Fruit fly (Drosophila melanogaster) whole organism, embryonic: ENCODE results near the gene barc.

ENCODE experiments used
- Aef1 ChIP-seq: fragments of 200-800 bp; sonication (Bioruptor generic); IDR thresholded peaks from 3 replicates; pipeline ENCODE4 v1.3.6; 2022; ENCODE audit warnings: missing biosample characterization, missing genetic modification characterization
- Blimp-1 ChIP-seq: fragments of 200-800 bp; sonication (Bioruptor generic); optimal IDR thresholded peaks from 3 replicates; lab custom pipeline; 2018; ENCODE audit warnings: missing biosample characterization, missing genetic modification characterization, mild to moderate bottlenecking, moderate library complexity, missing genetic modification reagents
- CG11504 ChIP-seq: fragments of 200-800 bp; sonication (Bioruptor generic); optimal IDR thresholded peaks from 3 replicates; lab custom pipeline; 2019; ENCODE audit warnings: missing biosample characterization, mild to moderate bottlenecking, missing genetic modification characterization, moderate library complexity
- CG11560 ChIP-seq: fragments of 200-800 bp; sonication (Bioruptor generic); IDR thresholded peaks from 3 replicates; pipeline ENCODE4 v1.3.6; 2022; ENCODE audit warnings: missing biosample characterization, missing genetic modification characterization
- CG11695 ChIP-seq: fragments of 200-800 bp; sonication (Bioruptor generic); IDR thresholded peaks from 3 replicates; pipeline ENCODE4 v1.3.6; 2022; ENCODE audit warnings: missing biosample characterization, missing genetic modification characterization
- CG12155 ChIP-seq: fragments of 200-800 bp; sonication (Bioruptor generic); optimal IDR thresholded peaks from 3 replicates; lab custom pipeline; 2016; ENCODE audit warnings: missing biosample characterization, missing genetic modification characterization
- CG12219 ChIP-seq: fragments of 200-800 bp; sonication (Bioruptor generic); optimal IDR thresholded peaks from 3 replicates; lab custom pipeline; 2018; ENCODE audit warnings: missing biosample characterization, mild to moderate bottlenecking, missing genetic modification characterization
- CG1233 ChIP-seq: fragments of 200-800 bp; sonication (Bioruptor generic); optimal IDR thresholded peaks from 4 replicates; lab custom pipeline; 2018; ENCODE audit warnings: missing biosample characterization, mild to moderate bottlenecking, missing genetic modification characterization
- CG12391 ChIP-seq: fragments of 200-800 bp; sonication (Bioruptor generic); optimal IDR thresholded peaks from 3 replicates; lab custom pipeline; 2018; ENCODE audit warnings: missing biosample characterization, mild to moderate bottlenecking, missing genetic modification characterization, moderate library complexity
- CG13894 ChIP-seq: fragments of 200-800 bp; sonication (Bioruptor generic); optimal IDR thresholded peaks from 3 replicates; lab custom pipeline; 2018; ENCODE audit warnings: missing biosample characterization, mild to moderate bottlenecking, missing genetic modification characterization, moderate library complexity
- CG14441 ChIP-seq: fragments of 200-800 bp; sonication (Bioruptor generic); IDR thresholded peaks from 2 replicates; pipeline ENCODE4 v1.3.6; 2022; ENCODE audit warnings: missing biosample characterization, missing genetic modification characterization
- CG14860 ChIP-seq: fragments of 200-800 bp; sonication (Bioruptor generic); IDR thresholded peaks from 3 replicates; pipeline ENCODE4 v1.3.6; 2022; ENCODE audit warnings: missing biosample characterization, missing genetic modification characterization; ENCODE audit not compliant: partially characterized antibody
- CG17385 ChIP-seq: fragments of 200-800 bp; sonication (Bioruptor generic); optimal IDR thresholded peaks from 3 replicates; lab custom pipeline; 2018; ENCODE audit warnings: missing biosample characterization, mild to moderate bottlenecking, missing genetic modification characterization
- CG2129 ChIP-seq: fragments of 200-800 bp; sonication (Bioruptor generic); IDR thresholded peaks from 2 replicates; pipeline ENCODE4 v1.3.6; 2022; ENCODE audit warnings: missing biosample characterization, missing genetic modification characterization; ENCODE audit not compliant: partially characterized antibody
- CG30020 ChIP-seq: fragments of 200-800 bp; optimal IDR thresholded peaks from 2 replicates; lab custom pipeline; 2019; ENCODE audit warnings: missing biosample characterization, mild to moderate bottlenecking, missing genetic modification characterization, moderate library complexity
- CG33213 ChIP-seq: fragments of 200-800 bp; sonication (Bioruptor generic); optimal IDR thresholded peaks from 3 replicates; lab custom pipeline; 2016; ENCODE audit warnings: missing biosample characterization, missing genetic modification characterization
- CG3995 ChIP-seq: fragments of 200-800 bp; sonication (Bioruptor generic); optimal IDR thresholded peaks from 3 replicates; lab custom pipeline; 2016; ENCODE audit warnings: missing biosample characterization, missing genetic modification characterization
- CG4424 ChIP-seq: fragments of 200-800 bp; sonication (Bioruptor generic); optimal IDR thresholded peaks from 3 replicates; lab custom pipeline; 2016; ENCODE audit warnings: missing biosample characterization, missing genetic modification characterization
- CG6765 ChIP-seq: fragments of 200-800 bp; sonication (Bioruptor generic); optimal IDR thresholded peaks from 3 replicates; lab custom pipeline; 2017; ENCODE audit warnings: missing biosample characterization, mild to moderate bottlenecking, missing genetic modification characterization
- CG8281 ChIP-seq: fragments of 200-800 bp; sonication (Bioruptor generic); optimal IDR thresholded peaks from 2 replicates; lab custom pipeline; 2018; ENCODE audit warnings: missing biosample characterization, mild to moderate bottlenecking, missing genetic modification characterization, moderate library complexity
- Drgx ChIP-seq: fragments of 200-800 bp; sonication (Bioruptor generic); IDR thresholded peaks from 2 replicates; pipeline ENCODE4 v1.3.6; 2022; ENCODE audit warnings: missing biosample characterization, missing genetic modification characterization
- Fer1 ChIP-seq: fragments of 200-800 bp; sonication (Bioruptor generic); optimal IDR thresholded peaks from 2 replicates; lab custom pipeline; 2017; ENCODE audit warnings: missing biosample characterization, mild to moderate bottlenecking, missing genetic modification characterization
- H2.0 ChIP-seq: fragments of 200-800 bp; sonication (Bioruptor generic); IDR thresholded peaks from 2 replicates; pipeline ENCODE4 v1.3.6; 2022; ENCODE audit warnings: missing biosample characterization, missing genetic modification characterization
- Med ChIP-seq: fragments of 200-800 bp; sonication (Bioruptor generic); peaks from one replicate; lab custom pipeline; 2016; ENCODE audit warnings: missing biosample characterization, missing genetic modification characterization, mild to moderate bottlenecking, inconsistent platforms, moderate library complexity
- Myb ChIP-seq: fragments of 200-800 bp; sonication (Bioruptor generic); optimal IDR thresholded peaks from 2 replicates; lab custom pipeline; 2016; ENCODE audit warnings: missing biosample characterization, missing genetic modification characterization
- NFAT ChIP-seq: fragments of 200-800 bp; sonication (Bioruptor generic); IDR thresholded peaks from 2 replicates; pipeline ENCODE4 v1.3.6; 2022; ENCODE audit warnings: missing biosample characterization, missing genetic modification characterization
- Nf-YC ChIP-seq: fragments of 200-800 bp; optimal IDR thresholded peaks from 3 replicates; lab custom pipeline; 2019; ENCODE audit warnings: missing biosample characterization, mild to moderate bottlenecking, missing genetic modification characterization, moderate library complexity
- Oli ChIP-seq: fragments of 200-800 bp; sonication (Bioruptor generic); optimal IDR thresholded peaks from 2 replicates; lab custom pipeline; 2018; ENCODE audit warnings: missing biosample characterization, mild to moderate bottlenecking, missing genetic modification characterization, moderate library complexity
- Usf ChIP-seq: fragments of 200-800 bp; sonication (Bioruptor generic); optimal IDR thresholded peaks from 2 replicates; lab custom pipeline; 2017; ENCODE audit warnings: missing genotype, missing biosample characterization, missing genetic modification characterization
- ap ChIP-seq: fragments of 200-800 bp; sonication (Bioruptor generic); IDR thresholded peaks from 2 replicates; pipeline ENCODE4 v1.3.6; 2022; ENCODE audit warnings: missing biosample characterization, missing genetic modification characterization
- ase ChIP-seq: fragments of 200-800 bp; sonication (Bioruptor generic); IDR thresholded peaks from 3 replicates; pipeline ENCODE4 v1.3.6; 2022; ENCODE audit warnings: missing biosample characterization, missing genetic modification characterization
- bcd ChIP-seq: fragments of 200-800 bp; sonication (Bioruptor generic); optimal IDR thresholded peaks from 2 replicates; lab custom pipeline; 2017; ENCODE audit warnings: missing biosample characterization, mild to moderate bottlenecking, missing genetic modification characterization
- da ChIP-seq: fragments of 200-800 bp; sonication (Bioruptor generic); optimal IDR thresholded peaks from 2 replicates; lab custom pipeline; 2016; ENCODE audit warnings: missing biosample characterization, missing genetic modification characterization
- dm ChIP-seq: fragments of 200-800 bp; sonication (Bioruptor generic); optimal IDR thresholded peaks from 3 replicates; lab custom pipeline; 2016; ENCODE audit warnings: missing biosample characterization, missing genetic modification characterization
- eve ChIP-seq, 2 experiments: fragments of >200 bp; optimal IDR thresholded peaks; 2 replicates each; lab custom pipeline; 2017; ENCODE audit warnings: missing biosample characterization in 2 of 2, missing genetic modification characterization in 2 of 2
- fu2 ChIP-seq: fragments of 200-800 bp; sonication (Bioruptor generic); optimal IDR thresholded peaks from 2 replicates; lab custom pipeline; 2016; ENCODE audit warnings: missing biosample characterization, missing genetic modification characterization
- gce ChIP-seq: fragments of 200-800 bp; sonication (Bioruptor generic); IDR thresholded peaks from 3 replicates; pipeline ENCODE4 v1.3.6; 2022; ENCODE audit warnings: missing biosample characterization, missing genetic modification characterization
- hth ChIP-seq: fragments of >200 bp; optimal IDR thresholded peaks from 2 replicates; lab custom pipeline; 2017; ENCODE audit warnings: inconsistent platforms
- jigr1 ChIP-seq: fragments of 200-800 bp; sonication (Bioruptor generic); IDR thresholded peaks from 3 replicates; pipeline ENCODE4 v1.3.6; 2022; ENCODE audit warnings: missing biosample characterization, missing genetic modification characterization
- knrl ChIP-seq: fragments of 200-800 bp; sonication (Bioruptor generic); IDR thresholded peaks from 3 replicates; pipeline ENCODE4 v1.3.6; 2022; ENCODE audit warnings: missing biosample characterization, missing genetic modification characterization; ENCODE audit not compliant: partially characterized antibody
- pan ChIP-seq, 4 experiments: fragments of >200 bp in 3 of 4; fragments of 200-800 bp in 1 of 4; sonication (Bioruptor generic) in 1 of 4; optimal IDR thresholded peaks in 3 of 4; IDR thresholded peaks in 1 of 4; 2 replicates each; pipeline versions ENCODE4 v1.3.6 to Lab custom; 2017 to 2022; ENCODE audit warnings: missing biosample characterization in 2 of 4, missing genetic modification characterization in 2 of 4, mixed read lengths in 1 of 4
- prd ChIP-seq, 3 experiments: fragments of >200 bp in 2 of 3; fragments of 200-800 bp in 1 of 3; sonication (Bioruptor generic) in 1 of 3; optimal IDR thresholded peaks in 2 of 3; IDR thresholded peaks in 1 of 3; 2 replicates in 2 of 3; 3 replicates in 1 of 3; pipeline versions ENCODE4 v1.3.6 to Lab custom; 2017 to 2022; ENCODE audit warnings: missing biosample characterization in 1 of 3, missing genetic modification characterization in 1 of 3
- psq ChIP-seq: fragments of 200-800 bp; sonication (Bioruptor generic); optimal IDR thresholded peaks from 2 replicates; lab custom pipeline; 2017; ENCODE audit warnings: missing biosample characterization, missing genetic modification characterization
- ro ChIP-seq: fragments of 200-800 bp; sonication (Bioruptor generic); IDR thresholded peaks from 2 replicates; pipeline ENCODE4 v1.3.6; 2022; ENCODE audit warnings: missing biosample characterization, missing genetic modification characterization
- sens ChIP-seq: fragments of 200-800 bp; sonication (Bioruptor generic); peaks from one replicate; lab custom pipeline; 2016; ENCODE audit warnings: missing biosample characterization, missing genetic modification characterization
- shn ChIP-seq: fragments of 200-800 bp; sonication (Bioruptor generic); optimal IDR thresholded peaks from 3 replicates; lab custom pipeline; 2016; ENCODE audit warnings: missing biosample characterization, missing genetic modification characterization
- stwl ChIP-seq: fragments of 200-800 bp; sonication (Bioruptor generic); optimal IDR thresholded peaks from 3 replicates; lab custom pipeline; 2018; ENCODE audit warnings: missing biosample characterization, mild to moderate bottlenecking, missing genetic modification characterization, moderate library complexity
- sug ChIP-seq: fragments of 200-800 bp; optimal IDR thresholded peaks from 2 replicates; lab custom pipeline; 2019; ENCODE audit warnings: missing biosample characterization, mild to moderate bottlenecking, missing genetic modification characterization, moderate library complexity
- tna ChIP-seq: fragments of 200-800 bp; sonication (Bioruptor generic); IDR thresholded peaks from 2 replicates; pipeline ENCODE4 v1.3.6; 2022; ENCODE audit warnings: missing biosample characterization, missing genetic modification characterization; ENCODE audit not compliant: partially characterized antibody
- toy ChIP-seq: fragments of 200-800 bp; sonication (Bioruptor generic); IDR thresholded peaks from 2 replicates; pipeline ENCODE4 v1.3.6; 2022; ENCODE audit warnings: missing biosample characterization, missing genetic modification characterization
- zen2 ChIP-seq: fragments of 200-800 bp; sonication (Bioruptor generic); IDR thresholded peaks from 3 replicates; pipeline ENCODE4 v1.3.6; 2022; ENCODE audit warnings: missing biosample characterization, missing genetic modification characterization; ENCODE audit not compliant: partially characterized antibody

barc gene

dm6 chr3L:21453623-21454022 is 20.7 kb upstream of the barc start (continued):
- peak; percentile 56 for TF ChIP-seq CG12219
- TF ChIP-seq gce, result no peak
- no peak for TF ChIP-seq hth (lab: Kevin White, UChicago)
- TF ChIP-seq CG12155 (GFP tag; lab: Kevin White, UChicago), result peak; percentile 26
- no peak for TF ChIP-seq toy (GFP tag; lab: Robert Waterston, UW)
- TF ChIP-seq sug (tag; lab: Kevin White, UChicago), result no peak
- TF ChIP-seq CG1233 (GFP tag; lab: Kevin White, UChicago), result peak; percentile 31
- no peak for TF ChIP-seq ap (GFP tag; lab: Robert Waterston, UW)
- TF ChIP-seq Fer1, result no peak
- TF ChIP-seq CG13894 (tag; lab: Kevin White, UChicago), result no peak
- TF ChIP-seq da (GFP tag; lab: Kevin White, UChicago), result no peak
- no peak for TF ChIP-seq fu2 (GFP tag; lab: Kevin White, UChicago)
- peak; percentile 33 for TF ChIP-seq CG33213 (GFP tag; lab: Kevin White, UChicago)
- TF ChIP-seq Usf (GFP tag; lab: Kevin White, UChicago), result peak; percentile 60
- TF ChIP-seq jigr1 (GFP tag; lab: Robert Waterston, UW), result no peak
- no peak for TF ChIP-seq stwl (tag; lab: Kevin White, UChicago)
- no peak for TF ChIP-seq CG14441
- TF ChIP-seq bcd, result peak; percentile 41
- no peak for TF ChIP-seq ro
- no peak for TF ChIP-seq CG8281 (tag; lab: Kevin White, UChicago)
- peak; percentile 55 for TF ChIP-seq Oli (tag; lab: Kevin White, UChicago)
- peak; percentile 96 for TF ChIP-seq sens (GFP tag; lab: Kevin White, UChicago)
- TF ChIP-seq Nf-YC (tag; lab: Kevin White, UChicago), result no peak
- peak; percentile 72 for TF ChIP-seq Blimp-1 (GFP tag; lab: Kevin White, UChicago)
- no peak for TF ChIP-seq CG2129 (GFP tag; lab: Robert Waterston, UW)
- no peak for TF ChIP-seq eve (GFP tag; optimal IDR thresholded peaks at IDR 0.05; lab: Kevin White, UChicago)
- TF ChIP-seq Aef1 (GFP tag; lab: Robert Waterston, UW), result peak; percentile 33; the same call in 1 of the 3 replicates
- no peak for TF ChIP-seq CG11560 (tag; lab: Robert Waterston, UW)
- peak; percentile 75 for TF ChIP-seq CG12391 (tag; lab: Kevin White, UChicago)
- no peak for TF ChIP-seq tna
- no peak for TF ChIP-seq CG14860 (GFP tag; lab: Robert Waterston, UW)
- TF ChIP-seq Myb (GFP tag; lab: Kevin White, UChicago), result peak; percentile 12
- no peak for TF ChIP-seq psq (GFP tag; lab: Kevin White, UChicago)
- TF ChIP-seq Drgx (GFP tag; lab: Robert Waterston, UW), result 0 out of 2 replicates have a peak, but pooled peaks have one; percentile 32
- TF ChIP-seq CG6765, result no peak

- no peak for TF ChIP-seq shn
- TF ChIP-seq knrl (GFP tag; lab: Robert Waterston, UW), result no peak
- TF ChIP-seq CG4424 (GFP tag; lab: Kevin White, UChicago), result no peak
- TF ChIP-seq CG3995 (GFP tag; lab: Kevin White, UChicago), result no peak
- TF ChIP-seq pan (optimal IDR thresholded peaks at IDR 0.05; lab: Kevin White, UChicago), result no peak
- TF ChIP-seq pan (GFP tag; optimal IDR thresholded peaks at IDR 0.05 in 1 of 2, IDR thresholded peaks at IDR 0.05 in 1 of 2), result peak in 1 of 2 experiments; percentile 66
- peak; percentile 16; the same call in 1 of the 3 replicates for TF ChIP-seq ase (GFP tag; lab: Robert Waterston, UW)
- TF ChIP-seq dm, result no peak
- no peak for TF ChIP-seq CG11504 (tag; lab: Kevin White, UChicago)
- TF ChIP-seq Nf-YC (tag; lab: Kevin White, UChicago), result no peak
- TF ChIP-seq Oli (tag; lab: Kevin White, UChicago), result no peak
- TF ChIP-seq CG30020, result no peak
- 0 out of 3 replicates have a peak, but pooled peaks have one; percentile 9 for TF ChIP-seq zen2
- TF ChIP-seq prd (optimal IDR thresholded peaks at IDR 0.05; lab: Kevin White, UChicago), result no peak
- no peak for TF ChIP-seq prd (GFP tag; IDR thresholded peaks at IDR 0.05; lab: Robert Waterston, UW)
- peak; percentile 15 for TF ChIP-seq Med
- peak; percentile 39; the same call in 1 of the 3 replicates for TF ChIP-seq CG11695 (GFP tag; lab: Robert Waterston, UW)
- TF ChIP-seq NFAT, result 0 out of 2 replicates have a peak, but pooled peaks have one; percentile 20
- TF ChIP-seq CG17385, result no peak
- no peak for TF ChIP-seq H2.0 (GFP tag; lab: Robert Waterston, UW)
These were observed 17.6 kb upstream of the barc start for dm6 chr3L:21450486-21450885.
